Fruit fly (Drosophila melanogaster) Kc167 (cell line): ENCODE measurements around the gene CG6230.

Experiments
- Sin3A ChIP-seq: fragments of >200 bp; optimal IDR thresholded peaks from 2 replicates; lab custom pipeline; 2018; ENCODE audit warnings: missing external identifiers
- h ChIP-seq: fragments of >200 bp; optimal IDR thresholded peaks from 3 replicates; lab custom pipeline; 2018; ENCODE audit warnings: missing external identifiers
- insv ChIP-seq: fragments of >200 bp; optimal IDR thresholded peaks from 3 replicates; lab custom pipeline; 2018; ENCODE audit warnings: missing external identifiers
- psq ChIP-seq: fragments of >200 bp; optimal IDR thresholded peaks from 2 replicates; lab custom pipeline; 2017; ENCODE audit warnings: missing external identifiers

DNA sequence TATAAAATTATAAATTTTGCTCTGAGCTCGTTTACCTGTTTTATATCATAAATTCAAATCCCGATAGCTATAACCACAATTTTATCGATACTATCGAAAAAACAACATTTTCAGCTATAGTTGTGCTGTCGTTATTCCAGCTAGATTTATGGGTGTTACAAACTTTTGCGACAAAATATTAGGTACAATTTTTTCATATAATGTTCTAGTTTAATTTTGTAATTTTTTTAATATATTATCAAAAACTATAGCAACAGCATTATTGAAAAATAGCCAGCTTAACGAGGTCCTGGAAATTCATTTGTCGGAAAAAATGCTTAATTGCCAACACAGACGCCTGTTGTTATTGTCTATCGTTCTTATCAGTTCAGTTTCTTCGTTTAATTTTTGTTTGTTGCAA is 29.0 kb downstream of the CG6230 start, which contains the start of gene Wdr59:
- TF ChIP-seq insv (lab: Kevin White, UChicago) (no peak), h (no peak), Sin3A (lab: Kevin White, UChicago) (no peak), psq (lab: Kevin White, UChicago) (no peak)
